Fruit fly (Drosophila melanogaster): ENCODE results near the gene eIF3e.

eIF3e gene

dm6 chr3L:16806823-16807325, 20.1 kb upstream of the eIF3e start (continued):
- TF ChIP-seq CG14014 (GFP tag; IDR thresholded peaks at IDR 0.05) (peak; percentile 28; the same call in 1 of the 2 replicates), CG32772 (GFP tag; IDR thresholded peaks at IDR 0.05) (no peak), CG4854 (GFP tag; optimal IDR thresholded peaks at IDR 0.05) (no peak), CG8924 (tag; optimal IDR thresholded peaks at IDR 0.05) (peak; percentile 75), hb (GFP tag; IDR thresholded peaks at IDR 0.05; ENCODE audit: partially characterized antibody) (no peak), bsh (GFP tag; optimal IDR thresholded peaks at IDR 0.05) (peak; percentile 69 to 83), CG17361 (GFP tag; IDR thresholded peaks at IDR 0.05) (peak; percentile 91), CG1603 (tag; optimal IDR thresholded peaks at IDR 0.05) (no peak), Ptx1 (GFP tag; IDR thresholded peaks at IDR 0.05) (peak; percentile 32; the same call in 1 of the 2 replicates), pan (optimal IDR thresholded peaks at IDR 0.05) (no peak), pan (GFP tag; optimal IDR thresholded peaks at IDR 0.05 in 1 of 2, IDR thresholded peaks at IDR 0.05 in 1 of 2) (no peak), Rfx (GFP tag; IDR thresholded peaks at IDR 0.05) (peak; percentile 64), ham (GFP tag; IDR thresholded peaks at IDR 0.05) (no peak), Usf (GFP tag; optimal IDR thresholded peaks at IDR 0.05) (peak; percentile 49), CG10959 (GFP tag; IDR thresholded peaks at IDR 0.05) (peak; percentile 7; the same call in 1 of the 2 replicates), CG15479 (GFP tag; optimal IDR thresholded peaks at IDR 0.05) (no peak), cg (GFP tag; optimal IDR thresholded peaks at IDR 0.05) (no peak), E2f2 (GFP tag; IDR thresholded peaks at IDR 0.05) (no peak; the same call in 1 of the 2 replicates), pum (GFP tag; optimal IDR thresholded peaks at IDR 0.05) (no peak), Mes4 (GFP tag; optimal IDR thresholded peaks at IDR 0.05) (no peak), CG3838 (GFP tag; optimal IDR thresholded peaks at IDR 0.05) (no peak), bigmax (GFP tag; optimal IDR thresholded peaks at IDR 0.05) (no peak), CG7372 (GFP tag; IDR thresholded peaks at IDR 0.05) (0 out of 2 replicates have a peak, but pooled peaks have one; percentile 9), CG6683 (GFP tag; optimal IDR thresholded peaks at IDR 0.05) (peak; percentile 60), CG11093 (GFP tag; IDR thresholded peaks at IDR 0.05) (no peak), CG13123 (GFP tag; optimal IDR thresholded peaks at IDR 0.05) (no peak), CG10321 (GFP tag; IDR thresholded peaks at IDR 0.05) (peak; percentile 9; the same call in 1 of the 2 replicates), maf-S (GFP tag; optimal IDR thresholded peaks at IDR 0.05) (no peak), sens (GFP tag) (peak; percentile 56), CG33557 (GFP tag; optimal IDR thresholded peaks at IDR 0.05) (peak; percentile 55), Chrac-16 (GFP tag; optimal IDR thresholded peaks at IDR 0.05) (peak; percentile 36), Lim3 (GFP tag; IDR thresholded peaks at IDR 0.05) (no peak), Ets97D (GFP tag; optimal IDR thresholded peaks at IDR 0.05) (no peak), nerfin-2 (GFP tag; IDR thresholded peaks at IDR 0.05; ENCODE audit: partially characterized antibody) (no peak), CG8359 (GFP tag; optimal IDR thresholded peaks at IDR 0.05; ENCODE audit: borderline replicate concordance) (peak; percentile 2), shn (GFP tag; optimal IDR thresholded peaks at IDR 0.05) (no peak), wek (GFP tag; optimal IDR thresholded peaks at IDR 0.05) (no peak), sob (GFP tag; IDR thresholded peaks at IDR 0.05) (no peak), GATAe (GFP tag; conservative IDR thresholded peaks at IDR 0.05) (no peak), CG4730 (GFP tag; IDR thresholded peaks at IDR 0.05) (peak; percentile 34; the same call in 1 of the 2 replicates), zen2 (GFP tag; IDR thresholded peaks at IDR 0.05; ENCODE audit: partially characterized antibody) (no peak), NK7.1 (GFP tag; optimal IDR thresholded peaks at IDR 0.05) (no peak), CG10366 (GFP tag; IDR thresholded peaks at IDR 0.05) (peak; percentile 53), CG8478 (optimal IDR thresholded peaks at IDR 0.05) (no peak), unpg (GFP tag; optimal IDR thresholded peaks at IDR 0.05) (peak; percentile 56), Dek (tag; optimal IDR thresholded peaks at IDR 0.05) (peak; percentile 64), stwl (tag; optimal IDR thresholded peaks at IDR 0.05) (no peak), CG4707 (GFP tag; optimal IDR thresholded peaks at IDR 0.05) (no peak), ci (GFP tag; IDR thresholded peaks at IDR 0.05) (peak; percentile 54; the same call in 2 of the 3 replicates), CG34422 (GFP tag; IDR thresholded peaks at IDR 0.05) (no peak), CG7745 (tag; optimal IDR thresholded peaks at IDR 0.05) (no peak)
